Worm (Caenorhabditis elegans) whole organism, L3 larva: Measurements from ENCODE around the gene F58F12.3.

Source experiments
- aly-2 ChIP-seq: fragments of 150-350 bp; optimal IDR thresholded peaks from 2 replicates; lab custom pipeline; 2014; ENCODE audit warnings: missing biosample characterization, missing genetic modification characterization
- ceh-16 ChIP-seq: sonication (generic microtip); optimal IDR thresholded peaks from 2 replicates; lab custom pipeline; 2017; ENCODE audit warnings: missing biosample characterization, missing genetic modification characterization
- ceh-9 ChIP-seq: sonication (generic microtip); optimal IDR thresholded peaks from 2 replicates; lab custom pipeline; 2018; ENCODE audit warnings: missing biosample characterization, missing genetic modification characterization
- fkh-10 ChIP-seq: sonication (generic microtip); optimal IDR thresholded peaks from 2 replicates; lab custom pipeline; 2017; ENCODE audit warnings: missing biosample characterization, missing genetic modification reagents, missing genetic modification characterization
- jun-1 ChIP-seq: fragments of 150-350 bp; optimal IDR thresholded peaks from 2 replicates; lab custom pipeline; 2014; ENCODE audit warnings: missing biosample characterization, missing genetic modification reagents, missing genetic modification characterization
- nhr-11 ChIP-seq: fragments of 150-350 bp; optimal IDR thresholded peaks from 2 replicates; lab custom pipeline; 2014; ENCODE audit warnings: missing biosample characterization, missing genetic modification characterization
- nhr-28 ChIP-seq: fragments of 150-350 bp; optimal IDR thresholded peaks from 2 replicates; lab custom pipeline; 2014; ENCODE audit warnings: missing biosample characterization, missing genetic modification characterization
- pha-4 ChIP-seq: fragments of 150-350 bp; optimal IDR thresholded peaks from 2 replicates; lab custom pipeline; 2014; ENCODE audit warnings: missing biosample characterization, missing genetic modification reagents, missing genetic modification characterization
- tbx-2 ChIP-seq: sonication (generic microtip); optimal IDR thresholded peaks from 2 replicates; lab custom pipeline; 2016; ENCODE audit warnings: mild to moderate bottlenecking, missing genetic modification characterization, missing compliant biosample characterization
- unc-39 ChIP-seq: sonication (generic microtip); optimal IDR thresholded peaks from 4 replicates; lab custom pipeline; 2017; ENCODE audit warnings: missing biosample characterization, missing genetic modification characterization
- unc-62 ChIP-seq: fragments of 150-350 bp; sonication (generic microtip); optimal IDR thresholded peaks from 4 replicates; lab custom pipeline; 2014; ENCODE audit warnings: missing biosample characterization, missing genetic modification reagents, missing genetic modification characterization
- zag-1 ChIP-seq: fragments of 150-350 bp; optimal IDR thresholded peaks from 2 replicates; lab custom pipeline; 2014; ENCODE audit warnings: missing biosample characterization, missing genetic modification characterization

ce11 chrII:6341076-6341475 is 50.0 kb downstream of the F58F12.3 start:
- TF ChIP-seq tbx-2 (tag; lab: Kevin White, UChicago): no peak
- TF ChIP-seq ceh-9: no peak
- no peak for TF ChIP-seq nhr-11 (tag; lab: Kevin White, UChicago)
- no peak for TF ChIP-seq unc-62 (GFP tag; lab: Kevin White, UChicago)
- TF ChIP-seq aly-2 (tag; lab: Kevin White, UChicago): no peak
- TF ChIP-seq fkh-10 (GFP tag; lab: Kevin White, UChicago): no peak
- TF ChIP-seq ceh-16: no peak
- TF ChIP-seq jun-1 (tag; lab: Kevin White, UChicago): no peak
- TF ChIP-seq nhr-28 (tag; lab: Kevin White, UChicago): no peak
- no peak for TF ChIP-seq unc-39 (tag; lab: Kevin White, UChicago)
- no peak for TF ChIP-seq zag-1 (tag; lab: Kevin White, UChicago)
- peak; percentile 25 for TF ChIP-seq pha-4 (tag; lab: Kevin White, UChicago)
